Fruit fly (Drosophila melanogaster) whole organism, embryonic: ENCODE data around the gene CG31287.

Experiments
- B-H1 ChIP-seq: fragments of 200-800 bp; sonication (Bioruptor generic); IDR thresholded peaks from 3 replicates; pipeline ENCODE4 v1.3.6; 2022; ENCODE audit warnings: missing biosample characterization, missing genetic modification characterization
- C15 ChIP-seq: fragments of 200-800 bp; sonication (Bioruptor generic); IDR thresholded peaks from 3 replicates; pipeline ENCODE4 v1.3.6; 2022; ENCODE audit warnings: missing biosample characterization, missing genetic modification characterization
- CG10321 ChIP-seq: fragments of 200-800 bp; sonication (Bioruptor generic); IDR thresholded peaks from 2 replicates; pipeline ENCODE4 v1.3.6; 2022; ENCODE audit warnings: missing biosample characterization, missing genetic modification characterization
- CG10543 ChIP-seq: fragments of 200-800 bp; sonication (Bioruptor generic); optimal IDR thresholded peaks from 3 replicates; lab custom pipeline; 2017; ENCODE audit warnings: missing biosample characterization, mild to moderate bottlenecking, missing genetic modification characterization, moderate library complexity
- CG1233 ChIP-seq: fragments of 200-800 bp; sonication (Bioruptor generic); optimal IDR thresholded peaks from 4 replicates; lab custom pipeline; 2018; ENCODE audit warnings: missing biosample characterization, mild to moderate bottlenecking, missing genetic modification characterization
- CG12744 ChIP-seq: fragments of 200-800 bp; sonication (Bioruptor generic); optimal IDR thresholded peaks from 2 replicates; lab custom pipeline; 2016; ENCODE audit warnings: missing biosample characterization, missing genetic modification characterization
- CG13123 ChIP-seq: fragments of 200-800 bp; sonication (Bioruptor generic); optimal IDR thresholded peaks from 2 replicates; lab custom pipeline; 2016; ENCODE audit warnings: missing biosample characterization, missing genetic modification characterization
- CG14860 ChIP-seq: fragments of 200-800 bp; sonication (Bioruptor generic); IDR thresholded peaks from 3 replicates; pipeline ENCODE4 v1.3.6; 2022; ENCODE audit warnings: missing biosample characterization, missing genetic modification characterization; ENCODE audit not compliant: partially characterized antibody
- CG15514 ChIP-seq: fragments of 200-800 bp; sonication (Bioruptor generic); optimal IDR thresholded peaks from 3 replicates; lab custom pipeline; 2017; ENCODE audit warnings: missing biosample characterization, missing genetic modification characterization, mild to moderate bottlenecking, moderate library complexity, missing genetic modification reagents
- CG16813 ChIP-seq: fragments of 200-800 bp; sonication (Bioruptor generic); IDR thresholded peaks from 3 replicates; pipeline ENCODE4 v1.3.6; 2022; ENCODE audit warnings: missing biosample characterization, missing genetic modification characterization; ENCODE audit not compliant: partially characterized antibody
- CG17186 ChIP-seq: fragments of 200-800 bp; sonication (Bioruptor generic); optimal IDR thresholded peaks from 3 replicates; lab custom pipeline; 2017; ENCODE audit warnings: missing biosample characterization, missing genetic modification reagents, missing genetic modification characterization
- CG17568 ChIP-seq: fragments of 200-800 bp; sonication (Bioruptor generic); optimal IDR thresholded peaks from 2 replicates; lab custom pipeline; 2018; ENCODE audit warnings: missing biosample characterization, mild to moderate bottlenecking, missing genetic modification characterization, moderate library complexity
- CG18011 ChIP-seq: fragments of 200-800 bp; sonication (Bioruptor generic); optimal IDR thresholded peaks from 2 replicates; lab custom pipeline; 2017; ENCODE audit warnings: missing biosample characterization, missing genetic modification characterization, mild to moderate bottlenecking, moderate library complexity, missing genotype
- CG31388 ChIP-seq: fragments of 200-800 bp; sonication (Bioruptor generic); optimal IDR thresholded peaks from 2 replicates; lab custom pipeline; 2016; ENCODE audit warnings: missing biosample characterization, missing genetic modification characterization
- CG6254 ChIP-seq: fragments of 200-800 bp; sonication (Bioruptor generic); optimal IDR thresholded peaks from 3 replicates; lab custom pipeline; 2017; ENCODE audit warnings: mild to moderate bottlenecking, missing biosample characterization, missing genetic modification reagents, missing genetic modification characterization
- CG9876 ChIP-seq: fragments of 200-800 bp; sonication (Bioruptor generic); optimal IDR thresholded peaks from 2 replicates; lab custom pipeline; 2016; ENCODE audit warnings: missing biosample characterization, missing genetic modification characterization
- CHES-1-like ChIP-seq: fragments of 200-800 bp; sonication (Bioruptor generic); optimal IDR thresholded peaks from 2 replicates; lab custom pipeline; 2016; ENCODE audit warnings: missing biosample characterization, missing genetic modification characterization
- ERR ChIP-seq: fragments of 200-800 bp; sonication (Bioruptor generic); optimal IDR thresholded peaks from 2 replicates; lab custom pipeline; 2016; ENCODE audit warnings: missing biosample characterization, missing genetic modification characterization
- HLH3B ChIP-seq: fragments of 200-800 bp; sonication (Bioruptor generic); IDR thresholded peaks from 2 replicates; pipeline ENCODE4 v1.3.6; 2022; ENCODE audit warnings: missing biosample characterization, missing genetic modification characterization
- Kr ChIP-seq: fragments of 200-800 bp; sonication (Bioruptor generic); optimal IDR thresholded peaks from 2 replicates; lab custom pipeline; 2017; ENCODE audit warnings: missing biosample characterization, mild to moderate bottlenecking, missing genetic modification characterization
- MESR4 ChIP-seq: fragments of 200-800 bp; sonication (Bioruptor generic); optimal IDR thresholded peaks from 2 replicates; lab custom pipeline; 2018; ENCODE audit warnings: missing biosample characterization, mild to moderate bottlenecking, missing genetic modification characterization, moderate library complexity
- Nf-YB ChIP-seq: fragments of 200-800 bp; sonication (Bioruptor generic); optimal IDR thresholded peaks from 3 replicates; lab custom pipeline; 2019; ENCODE audit warnings: missing biosample characterization, mild to moderate bottlenecking, missing genetic modification characterization, moderate library complexity
- Oli ChIP-seq: fragments of 200-800 bp; sonication (Bioruptor generic); optimal IDR thresholded peaks from 2 replicates; lab custom pipeline; 2018; ENCODE audit warnings: missing biosample characterization, mild to moderate bottlenecking, missing genetic modification characterization, moderate library complexity
- Optix ChIP-seq: fragments of 200-800 bp; sonication (Bioruptor generic); IDR thresholded peaks from 3 replicates; pipeline ENCODE4 v1.3.6; 2022; ENCODE audit warnings: missing biosample characterization, missing genetic modification characterization
- Side ChIP-seq: fragments of 200-800 bp; sonication (Bioruptor generic); optimal IDR thresholded peaks from 2 replicates; lab custom pipeline; 2016; ENCODE audit warnings: missing biosample characterization, missing genetic modification characterization
- Stat92E ChIP-seq, 3 experiments: fragments of >200 bp in 2 of 3; fragments of 200-800 bp in 1 of 3; sonication (Bioruptor generic) in 1 of 3; optimal IDR thresholded peaks; 2 replicates each; lab custom pipeline; 2017 to 2019; ENCODE audit warnings: missing biosample characterization in 3 of 3, missing genetic modification characterization in 3 of 3, mild to moderate bottlenecking in 1 of 3, moderate library complexity in 1 of 3
- Xrp1 ChIP-seq: fragments of 200-800 bp; sonication (Bioruptor generic); IDR thresholded peaks from 2 replicates; pipeline ENCODE4 v1.3.6; 2022; ENCODE audit warnings: missing biosample characterization, missing genetic modification characterization
- ac ChIP-seq: fragments of 200-800 bp; sonication (Bioruptor generic); optimal IDR thresholded peaks from 3 replicates; lab custom pipeline; 2017; ENCODE audit warnings: missing biosample characterization, mild to moderate bottlenecking, missing genetic modification characterization
- aop ChIP-seq: fragments of 200-800 bp; sonication (Bioruptor generic); IDR thresholded peaks from 2 replicates; pipeline ENCODE4 v1.3.6; 2022; ENCODE audit warnings: missing biosample characterization, missing genetic modification characterization
- bcd ChIP-seq: fragments of 200-800 bp; sonication (Bioruptor generic); optimal IDR thresholded peaks from 2 replicates; lab custom pipeline; 2017; ENCODE audit warnings: missing biosample characterization, mild to moderate bottlenecking, missing genetic modification characterization
- bowl ChIP-seq: fragments of 200-800 bp; sonication (Bioruptor generic); IDR thresholded peaks from 2 replicates; pipeline ENCODE4 v1.3.6; 2022; ENCODE audit warnings: missing biosample characterization, missing genetic modification characterization
- caup ChIP-seq: fragments of 200-800 bp; sonication (Bioruptor generic); optimal IDR thresholded peaks from 3 replicates; lab custom pipeline; 2017; ENCODE audit warnings: missing biosample characterization, mild to moderate bottlenecking, missing genetic modification characterization, moderate library complexity; ENCODE audit not compliant: severe bottlenecking
- cg ChIP-seq: fragments of 200-800 bp; sonication (Bioruptor generic); optimal IDR thresholded peaks from 3 replicates; lab custom pipeline; 2019; ENCODE audit warnings: missing biosample characterization, mild to moderate bottlenecking, missing genetic modification characterization, moderate library complexity
- chn ChIP-seq: fragments of 200-800 bp; sonication (Bioruptor generic); optimal IDR thresholded peaks from 2 replicates; lab custom pipeline; 2016; ENCODE audit warnings: missing biosample characterization, missing genetic modification characterization
- eyg ChIP-seq: fragments of 200-800 bp; sonication (Bioruptor generic); optimal IDR thresholded peaks from 3 replicates; lab custom pipeline; 2016; ENCODE audit warnings: missing biosample characterization, missing genetic modification characterization
- fd96Cb ChIP-seq: fragments of 200-800 bp; sonication (Bioruptor generic); optimal IDR thresholded peaks from 2 replicates; lab custom pipeline; 2018; ENCODE audit warnings: missing biosample characterization, mild to moderate bottlenecking, missing genetic modification characterization, moderate library complexity
- fu2 ChIP-seq: fragments of 200-800 bp; sonication (Bioruptor generic); optimal IDR thresholded peaks from 2 replicates; lab custom pipeline; 2016; ENCODE audit warnings: missing biosample characterization, missing genetic modification characterization
- gsb ChIP-seq: fragments of 200-800 bp; sonication (Bioruptor generic); IDR thresholded peaks from 2 replicates; pipeline ENCODE4 v1.3.6; 2022; ENCODE audit warnings: missing biosample characterization, missing genetic modification characterization
- jing ChIP-seq: fragments of 200-800 bp; sonication (Bioruptor generic); optimal IDR thresholded peaks from 2 replicates; lab custom pipeline; 2018; ENCODE audit warnings: missing biosample characterization, mild to moderate bottlenecking, missing genetic modification characterization
- lmd ChIP-seq: fragments of 200-800 bp; sonication (Bioruptor generic); IDR thresholded peaks from 2 replicates; pipeline ENCODE4 v1.3.6; 2022; ENCODE audit warnings: missing biosample characterization, missing genetic modification characterization
- luna ChIP-seq: fragments of 200-800 bp; sonication (Bioruptor generic); optimal IDR thresholded peaks from 2 replicates; lab custom pipeline; 2016; ENCODE audit warnings: missing biosample characterization, missing genetic modification characterization
- mam ChIP-seq: fragments of 200-800 bp; sonication (Bioruptor generic); optimal IDR thresholded peaks from 3 replicates; lab custom pipeline; 2016; ENCODE audit warnings: missing biosample characterization, missing genetic modification characterization
- pita ChIP-seq: fragments of 200-800 bp; sonication (Bioruptor generic); optimal IDR thresholded peaks from 2 replicates; lab custom pipeline; 2017; ENCODE audit warnings: missing biosample characterization, mild to moderate bottlenecking, missing genetic modification characterization
- slou ChIP-seq: fragments of 200-800 bp; sonication (Bioruptor generic); optimal IDR thresholded peaks from 3 replicates; lab custom pipeline; 2016; ENCODE audit warnings: missing biosample characterization, missing genetic modification characterization
- stwl ChIP-seq: fragments of 200-800 bp; sonication (Bioruptor generic); optimal IDR thresholded peaks from 3 replicates; lab custom pipeline; 2018; ENCODE audit warnings: missing biosample characterization, mild to moderate bottlenecking, missing genetic modification characterization, moderate library complexity
- tio ChIP-seq: fragments of 200-800 bp; sonication (Bioruptor generic); optimal IDR thresholded peaks from 2 replicates; lab custom pipeline; 2017; ENCODE audit warnings: missing biosample characterization, missing genetic modification characterization, inconsistent platforms
- trem ChIP-seq: fragments of 200-800 bp; optimal IDR thresholded peaks from 3 replicates; lab custom pipeline; 2019; ENCODE audit warnings: missing biosample characterization, mild to moderate bottlenecking, missing genetic modification characterization, moderate library complexity
- vvl ChIP-seq: fragments of 200-800 bp; sonication (Bioruptor generic); IDR thresholded peaks from 2 replicates; pipeline ENCODE4 v1.3.6; 2022; ENCODE audit warnings: missing biosample characterization, missing genetic modification characterization

The CG31287 gene

DNA sequence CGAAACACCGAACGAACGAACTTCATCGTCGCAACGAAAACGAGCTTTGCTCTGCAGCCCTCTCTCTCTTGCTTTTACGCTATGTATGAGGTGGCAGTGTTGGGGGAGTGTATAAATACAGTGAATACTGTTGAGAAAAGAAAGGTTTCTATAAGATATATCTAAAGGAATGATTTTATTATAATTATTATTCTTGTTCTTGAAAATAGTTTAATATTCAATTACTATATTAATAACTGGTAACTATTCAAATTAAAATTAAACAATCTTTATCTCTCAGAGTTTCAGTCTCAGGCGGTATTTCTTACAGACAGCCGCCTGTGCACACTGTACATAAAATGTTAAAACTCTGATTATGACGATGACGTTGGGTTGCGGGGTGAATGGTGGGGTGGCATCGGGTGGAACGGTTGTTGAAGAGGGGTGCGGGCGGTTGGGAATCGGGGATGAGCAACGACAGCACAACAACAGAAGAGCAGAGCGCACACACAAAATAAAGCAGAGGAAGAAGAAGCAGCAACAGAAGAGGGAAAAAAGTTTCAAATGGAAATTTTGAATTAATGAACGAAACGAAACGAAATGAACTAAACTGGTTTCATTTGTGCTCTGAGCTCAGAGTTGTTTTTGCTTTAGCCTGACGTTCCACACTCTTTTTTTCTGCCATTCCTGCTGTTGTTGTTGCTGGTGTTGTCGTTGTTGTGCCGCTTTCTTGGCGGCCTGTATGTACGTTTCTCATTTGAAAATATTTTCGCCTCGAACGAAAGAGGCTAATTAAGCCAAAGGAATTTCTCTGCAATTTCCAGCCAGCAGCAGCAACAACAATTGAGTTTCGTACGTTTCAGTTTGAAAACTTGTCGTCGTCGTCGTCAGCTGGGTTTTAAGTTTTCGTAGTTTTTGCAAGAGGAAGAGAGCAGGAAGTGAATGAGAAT lies 33.8 kb downstream of the CG31287 start (continued):
- TF ChIP-seq stwl (tag; lab: Kevin White, UChicago) (peak; percentile 49), Nf-YB (GFP tag; lab: Kevin White, UChicago) (peak; percentile 89), slou (GFP tag; lab: Kevin White, UChicago) (peak; percentile 94), tio (GFP tag; lab: Kevin White, UChicago) (peak; percentile 96), CG12744 (GFP tag; lab: Kevin White, UChicago) (peak; percentile 44), CG31388 (peak; percentile 90), CG17568 (GFP tag; lab: Kevin White, UChicago) (peak; percentile 96), Side (GFP tag; lab: Kevin White, UChicago) (peak; percentile 23), vvl (no peak), CG18011 (peak; percentile 85), C15 (GFP tag; lab: Robert Waterston, UW) (no peak), mam (GFP tag; lab: Kevin White, UChicago) (peak; percentile 87), Xrp1 (GFP tag; lab: Robert Waterston, UW) (no peak), chn (GFP tag; lab: Kevin White, UChicago) (peak; percentile 92), eyg (GFP tag; lab: Kevin White, UChicago) (peak; percentile 56), CG6254 (GFP tag; lab: Kevin White, UChicago) (peak; percentile 93), lmd (GFP tag; lab: Robert Waterston, UW) (no peak), fu2 (GFP tag; lab: Kevin White, UChicago) (peak; percentile 64), jing (GFP tag; lab: Kevin White, UChicago) (peak; percentile 89), Oli (tag; lab: Kevin White, UChicago) (peak; percentile 98), cg (GFP tag; lab: Kevin White, UChicago) (peak; percentile 41), MESR4 (GFP tag; lab: Kevin White, UChicago) (peak; percentile 40), ERR (GFP tag; lab: Kevin White, UChicago) (no peak), bcd (GFP tag; lab: Kevin White, UChicago) (peak; percentile 97), ac (GFP tag; lab: Kevin White, UChicago) (peak; percentile 58), CG14860 (GFP tag; lab: Robert Waterston, UW) (no peak), CG1233 (peak; percentile 96), CG13123 (GFP tag; lab: Kevin White, UChicago) (peak; percentile 95), CG16813 (no peak), pita (GFP tag; lab: Kevin White, UChicago) (no peak), bowl (GFP tag; lab: Robert Waterston, UW) (no peak), luna (GFP tag; lab: Kevin White, UChicago) (peak; percentile 10), CG9876 (GFP tag; lab: Kevin White, UChicago) (peak; percentile 61), CG10321 (no peak), fd96Cb (tag; lab: Kevin White, UChicago) (peak; percentile 98), CG17186 (peak; percentile 66), HLH3B (no peak), CHES-1-like (GFP tag; lab: Kevin White, UChicago) (peak; percentile 82), aop (GFP tag; lab: Robert Waterston, UW) (no peak), caup (peak; percentile 97), B-H1 (no peak), Stat92E (GFP tag; optimal IDR thresholded peaks at IDR 0.05; lab: Kevin White, UChicago) (peak in 1 of 3 experiments; percentile 98), trem (tag; lab: Kevin White, UChicago) (peak; percentile 95), Optix (no peak), gsb (no peak), CG15514 (GFP tag; lab: Kevin White, UChicago) (peak; percentile 92), CG10543 (GFP tag; lab: Kevin White, UChicago) (peak; percentile 97), Kr (GFP tag; lab: Kevin White, UChicago) (peak; percentile 58)
